Worm (Caenorhabditis elegans) whole organism, L3 larva: ENCODE measurements around the gene rpt-6.

Experiments used
- ama-1 ChIP-seq: fragments of 150-350 bp; optimal IDR thresholded peaks from 2 replicates; lab custom pipeline; 2018
- ceh-16 ChIP-seq: sonication (generic microtip); optimal IDR thresholded peaks from 2 replicates; lab custom pipeline; 2017; ENCODE audit warnings: missing biosample characterization, missing genetic modification characterization
- ceh-82 ChIP-seq: fragments of 150-350 bp; optimal IDR thresholded peaks from 2 replicates; lab custom pipeline; 2014; ENCODE audit warnings: missing biosample characterization, missing genetic modification characterization
- daf-12 ChIP-seq: fragments of 150-350 bp; optimal IDR thresholded peaks from 2 replicates; lab custom pipeline; 2014; ENCODE audit warnings: missing biosample characterization, missing genetic modification reagents, missing genetic modification characterization
- egl-5 ChIP-seq: fragments of 150-350 bp; optimal IDR thresholded peaks from 2 replicates; lab custom pipeline; 2017; ENCODE audit warnings: missing biosample characterization, missing genetic modification reagents, missing genetic modification characterization, inconsistent platforms
- elt-1 ChIP-seq: fragments of 150-350 bp; optimal IDR thresholded peaks from 2 replicates; lab custom pipeline; 2014; ENCODE audit warnings: missing biosample characterization, missing genetic modification characterization
- elt-2 ChIP-seq: sonication (generic microtip); optimal IDR thresholded peaks from 2 replicates; lab custom pipeline; 2016; ENCODE audit warnings: missing genetic modification reagents, mild to moderate bottlenecking, missing genetic modification characterization, missing compliant biosample characterization
- elt-3 ChIP-seq, 3 experiments: fragments of 150-350 bp in 1 of 3; sonication (generic microtip) in 2 of 3; optimal IDR thresholded peaks; 2 replicates in 2 of 3; 4 replicates in 1 of 3; lab custom pipeline; 2014 to 2017; ENCODE audit warnings: missing biosample characterization in 3 of 3, missing genetic modification characterization in 3 of 3
- fkh-10 ChIP-seq: sonication (generic microtip); optimal IDR thresholded peaks from 2 replicates; lab custom pipeline; 2017; ENCODE audit warnings: missing biosample characterization, missing genetic modification reagents, missing genetic modification characterization
- fkh-2 ChIP-seq: fragments of 150-350 bp; optimal IDR thresholded peaks from 2 replicates; lab custom pipeline; 2014; ENCODE audit warnings: missing biosample characterization, missing genetic modification reagents, missing genetic modification characterization
- fos-1 ChIP-seq: fragments of 150-350 bp; optimal IDR thresholded peaks from 2 replicates; lab custom pipeline; 2014; ENCODE audit warnings: missing biosample characterization, missing genetic modification characterization
- hmg-11 ChIP-seq: sonication (generic microtip); optimal IDR thresholded peaks from 2 replicates; lab custom pipeline; 2016; ENCODE audit warnings: missing genetic modification characterization, missing compliant biosample characterization
- jun-1 ChIP-seq: fragments of 150-350 bp; optimal IDR thresholded peaks from 2 replicates; lab custom pipeline; 2014; ENCODE audit warnings: missing biosample characterization, missing genetic modification reagents, missing genetic modification characterization
- lin-15B ChIP-seq: fragments of 150-350 bp; optimal IDR thresholded peaks from 2 replicates; lab custom pipeline; 2014; ENCODE audit warnings: missing biosample characterization, missing genetic modification characterization
- lsy-12 ChIP-seq: sonication (generic microtip); optimal IDR thresholded peaks from 2 replicates; lab custom pipeline; 2016; ENCODE audit warnings: mild to moderate bottlenecking, missing genetic modification characterization, missing compliant biosample characterization
- mdl-1 ChIP-seq: fragments of 150-350 bp; optimal IDR thresholded peaks from 2 replicates; lab custom pipeline; 2014; ENCODE audit warnings: missing biosample characterization, missing genetic modification characterization
- nfya-1 ChIP-seq: sonication (generic microtip); optimal IDR thresholded peaks from 2 replicates; lab custom pipeline; 2017; ENCODE audit warnings: missing genetic modification characterization, mild to moderate bottlenecking, missing compliant biosample characterization, antibody characterized with exemption, moderate library complexity; ENCODE audit not compliant: insufficient read depth
- nhr-11 ChIP-seq: fragments of 150-350 bp; optimal IDR thresholded peaks from 2 replicates; lab custom pipeline; 2014; ENCODE audit warnings: missing biosample characterization, missing genetic modification characterization
- nhr-12 ChIP-seq: fragments of 150-350 bp; optimal IDR thresholded peaks from 2 replicates; lab custom pipeline; 2014; ENCODE audit warnings: missing biosample characterization, missing genetic modification characterization
- nhr-23 ChIP-seq: fragments of 150-350 bp; optimal IDR thresholded peaks from 2 replicates; lab custom pipeline; 2014; ENCODE audit warnings: missing biosample characterization, missing genetic modification reagents, missing genetic modification characterization
- nhr-237 ChIP-seq: fragments of 150-350 bp; optimal IDR thresholded peaks from 2 replicates; lab custom pipeline; 2014; ENCODE audit warnings: missing biosample characterization, missing genetic modification characterization
- nhr-25 ChIP-seq: sonication (generic microtip); optimal IDR thresholded peaks from 2 replicates; lab custom pipeline; 2017; ENCODE audit warnings: missing biosample characterization, missing genetic modification characterization
- nhr-43 ChIP-seq: sonication (generic microtip); optimal IDR thresholded peaks from 2 replicates; lab custom pipeline; 2016; ENCODE audit warnings: mild to moderate bottlenecking, missing genetic modification characterization, missing compliant biosample characterization; ENCODE audit not compliant: poor library complexity, severe bottlenecking
- nhr-67 ChIP-seq: fragments of 150-350 bp; optimal IDR thresholded peaks from 2 replicates; lab custom pipeline; 2014; ENCODE audit warnings: missing biosample characterization, missing genetic modification characterization
- nhr-77 ChIP-seq: fragments of 150-350 bp; optimal IDR thresholded peaks from 2 replicates; lab custom pipeline; 2014; ENCODE audit warnings: missing biosample characterization, missing genetic modification characterization
- pha-4 ChIP-seq: fragments of 150-350 bp; optimal IDR thresholded peaks from 2 replicates; lab custom pipeline; 2014; ENCODE audit warnings: missing biosample characterization, missing genetic modification reagents, missing genetic modification characterization
- pqm-1 ChIP-seq: fragments of 150-350 bp; optimal IDR thresholded peaks from 2 replicates; lab custom pipeline; 2017; ENCODE audit warnings: missing biosample characterization, missing genetic modification characterization, inconsistent platforms
- sea-2 ChIP-seq: fragments of 150-350 bp; sonication (generic microtip); optimal IDR thresholded peaks from 4 replicates; lab custom pipeline; 2014; ENCODE audit warnings: missing biosample characterization, missing genetic modification reagents, missing genetic modification characterization
- skn-1 ChIP-seq: fragments of 150-350 bp; optimal IDR thresholded peaks from 2 replicates; lab custom pipeline; 2014; ENCODE audit warnings: missing biosample characterization, missing genetic modification characterization
- snpc-4 ChIP-seq: fragments of 150-350 bp; optimal IDR thresholded peaks from 2 replicates; lab custom pipeline; 2014; ENCODE audit warnings: missing biosample characterization, missing genetic modification characterization
- unc-62 ChIP-seq: fragments of 150-350 bp; sonication (generic microtip); optimal IDR thresholded peaks from 4 replicates; lab custom pipeline; 2014; ENCODE audit warnings: missing biosample characterization, missing genetic modification reagents, missing genetic modification characterization
- ztf-11 ChIP-seq: fragments of 150-350 bp; optimal IDR thresholded peaks from 2 replicates; lab custom pipeline; 2014; ENCODE audit warnings: missing biosample characterization, missing genetic modification characterization
- ztf-4 ChIP-seq: fragments of 150-350 bp; optimal IDR thresholded peaks from 2 replicates; lab custom pipeline; 2014; ENCODE audit warnings: missing biosample characterization, missing genetic modification characterization

The rpt-6 gene

ce11 chrIII:12370011-12370506, at the start of gene rpt-6:
Gene rpt-6, plus strand, starts transcription at chrIII:12370456.
- no peak for TF ChIP-seq unc-62 (GFP tag; lab: Kevin White, UChicago)
- peak; percentile 50 for TF ChIP-seq pha-4 (tag; lab: Kevin White, UChicago)
- peak; percentile 53 for TF ChIP-seq nhr-23 (tag; lab: Kevin White, UChicago)
- TF ChIP-seq nhr-25 (tag; lab: Kevin White, UChicago), result peak; percentile 10
- no peak for TF ChIP-seq nhr-67 (tag; lab: Kevin White, UChicago)
- peak; percentile 64 for TF ChIP-seq nhr-43 (tag; lab: Kevin White, UChicago)
- TF ChIP-seq lin-15B (tag; lab: Kevin White, UChicago), result peak; percentile 63
- TF ChIP-seq elt-2, result peak; percentile 1
- TF ChIP-seq nfya-1 (tag; lab: Kevin White, UChicago), result peak; percentile 62
- TF ChIP-seq hmg-11 (tag; lab: Kevin White, UChicago), result peak; percentile 32
- TF ChIP-seq lsy-12 (tag; lab: Kevin White, UChicago), result peak; percentile 43
- peak; percentile 97 for TF ChIP-seq skn-1 (tag; lab: Kevin White, UChicago)
- no peak for TF ChIP-seq fkh-2
- TF ChIP-seq ceh-16 (tag; lab: Kevin White, UChicago), result no peak
- TF ChIP-seq ama-1 (lab: Kevin White, UChicago), result peak; percentile 34
- TF ChIP-seq jun-1, result peak; percentile 22

ce11 chrIII:12325284-12325683, 45.0 kb upstream of the rpt-6 start:
- no peak for TF ChIP-seq daf-12 (tag; lab: Kevin White, UChicago)
- TF ChIP-seq pqm-1 (tag; lab: Kevin White, UChicago), result peak; percentile 85
- TF ChIP-seq mdl-1, result no peak
- TF ChIP-seq jun-1, result peak; percentile 62
- TF ChIP-seq skn-1 (tag; lab: Kevin White, UChicago), result peak; percentile 39
- no peak for TF ChIP-seq egl-5 (tag; lab: Kevin White, UChicago)
- peak; percentile 96 for TF ChIP-seq elt-2
- no peak for TF ChIP-seq nhr-12 (tag; lab: Kevin White, UChicago)
- TF ChIP-seq fkh-10, result no peak
- peak; percentile 34 for TF ChIP-seq pha-4 (tag; lab: Kevin White, UChicago)
- no peak for TF ChIP-seq lin-15B (tag; lab: Kevin White, UChicago)
- no peak for TF ChIP-seq ceh-16 (tag; lab: Kevin White, UChicago)
- TF ChIP-seq nfya-1 (tag; lab: Kevin White, UChicago), result peak; percentile 36
- no peak for TF ChIP-seq ztf-11 (tag; lab: Kevin White, UChicago)
- TF ChIP-seq hmg-11 (tag; lab: Kevin White, UChicago), result no peak
- no peak for TF ChIP-seq fos-1 (tag; lab: Kevin White, UChicago)
- TF ChIP-seq, all 47 proteins: peak for 6

ce11 chrIII:12327528-12327997, 42.7 kb upstream of the rpt-6 start, which contains the start of the genes zip-12 and Y75B8A.63:
Gene zip-12, plus strand, starts transcription at chrIII:12327914.
Gene Y75B8A.63, plus strand, starts transcription at chrIII:12327947.
- TF ChIP-seq elt-3 (tag; optimal IDR thresholded peaks at IDR 0.05; lab: Kevin White, UChicago) (peak in 1 of 3 experiments; percentile 18), daf-12 (tag; lab: Kevin White, UChicago) (no peak), sea-2 (GFP tag; lab: Kevin White, UChicago) (no peak), pqm-1 (tag; lab: Kevin White, UChicago) (peak; percentile 55), elt-2 (peak; percentile 91), nfya-1 (tag; lab: Kevin White, UChicago) (peak; percentile 25), mdl-1 (no peak), pha-4 (tag; lab: Kevin White, UChicago) (peak; percentile 21), jun-1 (peak; percentile 1)
- TF ChIP-seq, all 47 proteins: peak for 6

ce11 chrIII:12331300-12331699, 39.0 kb upstream of the rpt-6 start:
- no peak for TF ChIP-seq nhr-11 (tag; lab: Kevin White, UChicago)
- no peak for TF ChIP-seq ceh-16 (tag; lab: Kevin White, UChicago)
- no peak for TF ChIP-seq elt-1
- peak; percentile 97 for TF ChIP-seq nfya-1 (tag; lab: Kevin White, UChicago)

- no peak for TF ChIP-seq nhr-237 (tag; lab: Kevin White, UChicago)
- TF ChIP-seq nhr-11 (tag; lab: Kevin White, UChicago), result no peak
- no peak for TF ChIP-seq ceh-82 (tag; lab: Kevin White, UChicago)
- no peak for TF ChIP-seq lin-15B (tag; lab: Kevin White, UChicago)
- no peak for TF ChIP-seq ztf-4 (tag; lab: Kevin White, UChicago)
- no peak for TF ChIP-seq snpc-4 (tag; lab: Kevin White, UChicago)
- no peak for TF ChIP-seq nhr-77
- TF ChIP-seq daf-12 (tag; lab: Kevin White, UChicago), result no peak
- TF ChIP-seq elt-2, result no peak
- TF ChIP-seq egl-5 (tag; lab: Kevin White, UChicago), result no peak
- no peak for TF ChIP-seq unc-62 (GFP tag; lab: Kevin White, UChicago)
- no peak for TF ChIP-seq nhr-67 (tag; lab: Kevin White, UChicago)
Observed at ce11 chrIII:12333445-12333844, 36.8 kb upstream of the rpt-6 start, which contains the start of gene zip-1. Gene zip-1, plus strand, starts transcription at chrIII:12333745.
